Worm (Caenorhabditis elegans) whole organism, L4/young adult: ENCODE data around the gene F37B12.1.

ENCODE experiments used
- W03F9.2 ChIP-seq: fragments of 150-350 bp; optimal IDR thresholded peaks from 2 replicates; lab custom pipeline; 2014; ENCODE audit warnings: missing biosample characterization, missing genetic modification characterization
- dao-5 ChIP-seq: sonication (generic microtip); optimal IDR thresholded peaks from 2 replicates; lab custom pipeline; 2016; ENCODE audit warnings: missing genotype, missing genetic modification characterization, moderate library complexity, missing compliant biosample characterization
- him-1 ChIP-seq: sonication (generic microtip); optimal IDR thresholded peaks from 2 replicates; lab custom pipeline; 2016; ENCODE audit warnings: missing genotype, missing genetic modification reagents, missing genetic modification characterization, missing compliant biosample characterization

F37B12.1 gene

ce11 chrII:8994336-8994735 lies 34.7 kb downstream of the F37B12.1 start, which contains the start of gene F44G4.1:
TSS of gene F44G4.1 (plus strand) at chrII:8994636.
- no peak for TF ChIP-seq him-1 (tag; lab: Kevin White, UChicago)
- TF ChIP-seq dao-5 (tag; lab: Kevin White, UChicago): no peak
- TF ChIP-seq W03F9.2 (tag; lab: Kevin White, UChicago): no peak

ce11 chrII:8992780-8993179 lies 36.3 kb downstream of the F37B12.1 start, which contains the start of gene ooc-5:
TSS of gene ooc-5 (plus strand) at chrII:8993160.
- no peak for TF ChIP-seq W03F9.2 (tag; lab: Kevin White, UChicago)

ce11 chrII:8991602-8992001 lies 37.5 kb downstream of the F37B12.1 start:
- TF ChIP-seq dao-5 (tag; lab: Kevin White, UChicago) (no peak), W03F9.2 (tag; lab: Kevin White, UChicago) (no peak), him-1 (tag; lab: Kevin White, UChicago) (no peak)

- TF ChIP-seq him-1 (tag; lab: Kevin White, UChicago) (no peak), dao-5 (tag; lab: Kevin White, UChicago) (no peak), W03F9.2 (tag; lab: Kevin White, UChicago) (no peak)
Measured at ce11 chrII:8990267-8990666, 38.8 kb downstream of the F37B12.1 start.

- TF ChIP-seq dao-5 (tag; lab: Kevin White, UChicago): no peak
- TF ChIP-seq him-1 (tag; lab: Kevin White, UChicago): no peak
- TF ChIP-seq W03F9.2 (tag; lab: Kevin White, UChicago): no peak
Measured at ce11 chrII:8989444-8989843, 39.6 kb downstream of the F37B12.1 start, which contains the start of gene C18E9.9. TSS of gene C18E9.9 (minus strand) at chrII:8989544.

DNA sequence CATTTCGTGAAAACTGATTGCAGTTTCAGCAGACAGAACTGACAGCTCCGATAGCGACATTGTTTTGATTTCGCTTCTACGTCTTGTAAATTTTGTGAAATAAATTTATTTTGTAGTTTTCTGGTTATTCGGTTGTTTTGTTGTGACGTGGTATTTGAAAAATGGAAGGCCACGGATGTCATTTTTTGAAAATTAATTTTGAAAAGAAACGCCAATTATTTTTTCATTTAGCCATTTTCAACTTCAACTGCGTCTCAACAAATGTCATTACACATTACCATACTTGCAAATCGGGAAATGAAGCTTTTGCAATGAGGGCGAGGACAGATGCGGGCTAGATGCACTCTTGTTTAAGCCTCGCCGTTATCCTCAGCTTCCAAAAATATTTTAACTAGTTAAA lies 41.1 kb downstream of the F37B12.1 start, which contains the start of gene C18E9.8:
Gene C18E9.8 (minus strand): TSS at position 101 of the 400 bp plus-strand sequence.
- TF ChIP-seq dao-5 (tag; lab: Kevin White, UChicago) (no peak), him-1 (tag; lab: Kevin White, UChicago) (no peak), W03F9.2 (tag; lab: Kevin White, UChicago) (no peak)

DNA sequence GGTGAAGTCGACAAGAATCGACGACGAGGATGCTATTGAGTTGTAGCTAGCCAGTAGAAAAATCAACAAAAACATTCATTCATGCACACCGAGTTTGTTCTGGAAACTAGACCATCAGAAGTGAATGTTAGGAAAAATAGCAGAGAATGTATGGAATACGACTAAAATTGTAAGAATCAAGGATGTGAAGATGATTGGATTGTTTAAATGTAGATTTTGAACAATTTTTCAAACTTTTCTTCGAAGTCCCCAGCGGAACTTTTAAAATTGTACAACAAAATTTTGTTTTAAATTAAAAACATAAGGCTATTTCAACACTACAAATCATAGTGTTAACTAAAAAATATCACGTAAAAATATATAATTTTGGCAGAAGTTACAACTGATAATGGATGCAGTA lies 46.4 kb downstream of the F37B12.1 start, which contains the start of gene C18E9.7:
Gene C18E9.7 (minus strand): TSS at position 101 of the 400 bp plus-strand sequence.
- TF ChIP-seq him-1 (tag; lab: Kevin White, UChicago) (no peak), dao-5 (tag; lab: Kevin White, UChicago) (no peak), W03F9.2 (tag; lab: Kevin White, UChicago) (no peak)
